Fruit fly (Drosophila melanogaster) S2 (cell line): ENCODE results near the gene CG15336.

Source experiments
- CG8478 ChIP-seq: fragments of >200 bp; optimal IDR thresholded peaks from 2 replicates; lab custom pipeline; 2018
- CTCF ChIP-seq, 2 experiments: fragments of >200 bp; optimal IDR thresholded peaks; 2 replicates each; lab custom pipeline; 2018

dm6 chrX:8179858-8180257 is 32.1 kb downstream of the CG15336 start:
- TF ChIP-seq CTCF (optimal IDR thresholded peaks at IDR 0.05; lab: Kevin White, UChicago) (no peak), CG8478 (no peak)
